Worm (Caenorhabditis elegans) whole organism, midembryonic: ENCODE measurements around the gene C49C3.10.

Experiments used
- T22C8.4 ChIP-seq: fragments of 200-800 bp; sonication (Bioruptor generic); IDR thresholded peaks from 2 replicates; pipeline ENCODE4 v1.3.6; 2022; ENCODE audit warnings: missing genetic modification characterization, missing compliant biosample characterization
- flt-1 ChIP-seq: fragments of 200-800 bp; sonication (Bioruptor generic); IDR thresholded peaks from 2 replicates; pipeline ENCODE4 v1.3.6; 2022; ENCODE audit warnings: missing genetic modification characterization, missing compliant biosample characterization
- klf-2 ChIP-seq: fragments of 200-800 bp; sonication (Bioruptor generic); conservative IDR thresholded peaks from 2 replicates; pipeline ENCODE4 v1.3.6; 2022; ENCODE audit warnings: missing genetic modification reagents, missing genetic modification characterization, missing compliant biosample characterization
- med-1 ChIP-seq: sonication (generic microtip); optimal IDR thresholded peaks from 2 replicates; lab custom pipeline; 2017; ENCODE audit warnings: missing genetic modification characterization, mild to moderate bottlenecking, missing compliant biosample characterization, antibody characterized with exemption, missing genetic modification reagents; ENCODE audit not compliant: insufficient read depth
- ref-1 ChIP-seq: fragments of 200-800 bp; sonication (Bioruptor generic); conservative IDR thresholded peaks from 2 replicates; pipeline ENCODE4 v1.3.6; 2022; ENCODE audit warnings: missing genetic modification reagents, missing genetic modification characterization, missing compliant biosample characterization
- tab-1 ChIP-seq: fragments of 200-800 bp; sonication (Bioruptor generic); IDR thresholded peaks from 2 replicates; pipeline ENCODE4 v1.3.6; 2022; ENCODE audit warnings: missing genetic modification characterization, missing compliant biosample characterization
- ztf-29 ChIP-seq: fragments of 200-800 bp; sonication (Bioruptor generic); IDR thresholded peaks from 2 replicates; pipeline ENCODE4 v1.3.6; 2022; ENCODE audit warnings: missing genetic modification reagents, missing genetic modification characterization, missing compliant biosample characterization

DNA sequence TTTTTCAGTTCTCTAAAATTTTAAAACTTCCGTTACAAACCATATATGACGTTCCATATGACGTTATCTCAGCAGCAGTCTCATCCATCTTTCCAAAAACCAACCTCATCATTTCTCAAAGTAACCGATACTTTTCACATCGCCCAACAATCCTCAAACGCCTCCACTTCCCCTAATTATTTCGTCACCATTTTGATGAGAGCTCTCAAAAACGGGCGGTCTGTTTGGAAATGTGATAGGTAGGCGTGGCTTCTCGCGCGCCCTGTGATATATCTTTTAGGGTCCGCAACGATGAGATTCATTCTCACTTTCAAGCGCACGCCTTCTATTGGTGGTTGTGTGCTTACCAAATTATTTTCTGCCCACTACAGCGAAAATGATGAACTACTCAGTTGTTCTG is 29.5 kb upstream of the C49C3.10 start, which contains the start of gene trh-1:
- TF ChIP-seq med-1 (GFP tag; lab: Kevin White, UChicago) (no peak), flt-1 (GFP tag; lab: Robert Waterston, UW) (no peak), tab-1 (GFP tag; lab: Robert Waterston, UW) (no peak), ztf-29 (GFP tag; lab: Robert Waterston, UW) (no peak), klf-2 (GFP tag; lab: Robert Waterston, UW) (no peak), ref-1 (GFP tag; lab: Robert Waterston, UW) (no peak), T22C8.4 (GFP tag; lab: Robert Waterston, UW) (no peak)
